Fruit fly (Drosophila melanogaster): ENCODE measurements around the gene CG43446.

CG43446 gene

DNA sequence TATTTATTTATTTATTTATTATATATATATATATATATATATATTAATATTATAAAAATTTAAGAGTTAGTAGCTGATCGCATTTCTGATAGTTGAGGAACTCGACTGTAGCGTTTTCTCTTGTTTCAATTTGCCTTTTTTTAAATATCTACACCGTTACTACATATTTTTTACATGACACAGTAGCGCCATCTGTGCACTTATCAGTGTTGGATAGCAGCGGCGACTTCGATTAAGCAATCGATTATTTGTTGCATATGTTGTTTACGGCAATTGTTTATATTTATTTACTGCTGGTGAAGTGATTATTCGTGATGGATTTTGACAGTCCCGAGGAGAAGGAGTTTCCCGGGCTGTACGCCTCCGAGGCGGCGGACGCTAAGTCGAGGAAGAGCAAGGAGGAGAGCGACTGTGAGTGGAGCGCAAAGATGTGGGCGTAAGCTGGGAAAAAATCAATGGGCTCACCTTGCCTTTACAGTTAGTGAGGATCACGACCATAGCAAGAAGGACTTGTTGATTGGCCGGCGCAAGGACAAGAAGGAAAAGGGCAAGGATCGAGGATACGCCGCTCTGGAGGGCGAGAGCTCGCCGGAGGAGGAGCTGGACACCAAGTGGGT, 29.8 kb upstream of the CG43446 start, which contains the start of gene Rlip (continued):
- TF ChIP-seq CG6163 (GFP tag; IDR thresholded peaks at IDR 0.05) (no peak; the same call in 1 of the 3 replicates), net (GFP tag; optimal IDR thresholded peaks at IDR 0.05) (no peak), cyc (GFP tag; optimal IDR thresholded peaks at IDR 0.05) (peak; percentile 65), CG8319 (GFP tag; optimal IDR thresholded peaks at IDR 0.05) (peak; percentile 17), fkh (GFP tag; optimal IDR thresholded peaks at IDR 0.05) (peak; percentile 76), Eip78C (GFP tag) (peak; percentile 47), CG6792 (GFP tag; optimal IDR thresholded peaks at IDR 0.05) (peak; percentile 14), CG31627 (GFP tag; optimal IDR thresholded peaks at IDR 0.05) (peak; percentile 45), salr (GFP tag; optimal IDR thresholded peaks at IDR 0.05) (no peak), vri (GFP tag; optimal IDR thresholded peaks at IDR 0.05) (peak; percentile 49), Ets21C (GFP tag; optimal IDR thresholded peaks at IDR 0.05) (no peak), Eip93F (GFP tag; optimal IDR thresholded peaks at IDR 0.05) (no peak), CG32006 (GFP tag; optimal IDR thresholded peaks at IDR 0.05) (no peak), fd59A (GFP tag; optimal IDR thresholded peaks at IDR 0.05) (no peak), Sox102F (GFP tag; optimal IDR thresholded peaks at IDR 0.05) (no peak), CG10631 (GFP tag; optimal IDR thresholded peaks at IDR 0.05) (peak; percentile 39), lz (GFP tag; optimal IDR thresholded peaks at IDR 0.05) (peak; percentile 53), CG1621 (tag; optimal IDR thresholded peaks at IDR 0.05) (no peak), Ets96B (tag; optimal IDR thresholded peaks at IDR 0.05) (peak; percentile 68), CG4318 (GFP tag; optimal IDR thresholded peaks at IDR 0.05) (no peak), CG3032 (tag; optimal IDR thresholded peaks at IDR 0.05) (peak; percentile 62), fd85E (GFP tag; optimal IDR thresholded peaks at IDR 0.05) (no peak), CG11762 (GFP tag; optimal IDR thresholded peaks at IDR 0.05; ENCODE audit: insufficient read depth) (peak; percentile 40), Lpt (GFP tag; optimal IDR thresholded peaks at IDR 0.05) (peak; percentile 47), esn (GFP tag; optimal IDR thresholded peaks at IDR 0.05) (peak; percentile 50), CG10669 (GFP tag; optimal IDR thresholded peaks at IDR 0.05) (peak; percentile 63), CG6854 (GFP tag; optimal IDR thresholded peaks at IDR 0.05) (no peak), CG6808 (GFP tag; optimal IDR thresholded peaks at IDR 0.05) (peak; percentile 12), acj6 (GFP tag; optimal IDR thresholded peaks at IDR 0.05) (no peak), CG8119 (GFP tag; IDR thresholded peaks at IDR 0.05) (no peak), spab (GFP tag; optimal IDR thresholded peaks at IDR 0.05) (no peak), Smox (GFP tag; optimal IDR thresholded peaks at IDR 0.05) (no peak), CG9139 (GFP tag; optimal IDR thresholded peaks at IDR 0.05) (no peak), CG11294 (GFP tag; IDR thresholded peaks at IDR 0.05) (no peak)

DNA sequence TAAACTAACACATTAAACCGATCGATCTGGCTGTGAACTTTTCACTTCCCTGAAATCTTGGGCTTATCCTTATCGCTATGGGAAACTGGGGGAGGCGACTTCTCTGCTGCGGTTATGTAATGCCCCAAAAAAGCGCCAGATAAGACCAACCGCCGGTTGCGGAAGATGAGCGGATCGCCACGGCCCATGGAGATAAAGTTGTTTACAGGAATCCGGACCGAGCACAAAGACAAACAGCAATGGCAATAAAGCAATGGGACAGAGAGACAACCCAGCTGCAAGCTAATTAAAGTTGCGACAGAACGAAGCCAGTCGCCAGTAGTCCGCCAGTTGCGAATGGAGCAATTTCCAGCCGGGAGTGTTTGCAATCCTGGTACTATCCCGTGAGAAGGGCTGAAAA, 27.9 kb upstream of the CG43446 start, which contains the start of gene CG5697:
Gene CG5697, plus strand, starts transcription at position 314 of the 400 bp plus-strand sequence.
- TF ChIP-seq Hr39 (GFP tag; optimal IDR thresholded peaks at IDR 0.05) (no peak), Eip78C (GFP tag) (peak; percentile 72), cyc (GFP tag; optimal IDR thresholded peaks at IDR 0.05) (no peak), Sox15 (GFP tag; optimal IDR thresholded peaks at IDR 0.05) (no peak), Smox (GFP tag; optimal IDR thresholded peaks at IDR 0.05) (no peak), CG6792 (GFP tag; optimal IDR thresholded peaks at IDR 0.05) (no peak), topi (GFP tag; optimal IDR thresholded peaks at IDR 0.05) (peak; percentile 13), CG3032 (tag; optimal IDR thresholded peaks at IDR 0.05) (no peak), CG6276 (GFP tag; optimal IDR thresholded peaks at IDR 0.05) (no peak), Eip93F (GFP tag; optimal IDR thresholded peaks at IDR 0.05) (no peak), CG32006 (GFP tag; optimal IDR thresholded peaks at IDR 0.05) (no peak), salr (GFP tag; optimal IDR thresholded peaks at IDR 0.05) (no peak), OdsH (GFP tag; optimal IDR thresholded peaks at IDR 0.05) (no peak), CG8632 (GFP tag; optimal IDR thresholded peaks at IDR 0.05) (no peak), Eip75B (GFP tag; optimal IDR thresholded peaks at IDR 0.05) (no peak), Sox14 (GFP tag; optimal IDR thresholded peaks at IDR 0.05) (no peak), CG4318 (GFP tag; optimal IDR thresholded peaks at IDR 0.05) (no peak), pdm3 (GFP tag; optimal IDR thresholded peaks at IDR 0.05) (no peak), Blimp-1 (GFP tag; optimal IDR thresholded peaks at IDR 0.05) (no peak), CG16779 (tag; optimal IDR thresholded peaks at IDR 0.05) (no peak), dsx (GFP tag; optimal IDR thresholded peaks at IDR 0.05; ENCODE audit: poor library complexity, severe bottlenecking) (no peak), fd85E (GFP tag; optimal IDR thresholded peaks at IDR 0.05) (no peak), CG8119 (GFP tag; IDR thresholded peaks at IDR 0.05) (no peak), dac (GFP tag; optimal IDR thresholded peaks at IDR 0.05) (no peak), CG11762 (GFP tag; optimal IDR thresholded peaks at IDR 0.05; ENCODE audit: insufficient read depth) (no peak), CG11902 (GFP tag; optimal IDR thresholded peaks at IDR 0.05) (no peak), spab (GFP tag; optimal IDR thresholded peaks at IDR 0.05) (no peak), CG10669 (GFP tag; optimal IDR thresholded peaks at IDR 0.05) (no peak), esn (GFP tag; optimal IDR thresholded peaks at IDR 0.05) (no peak), svp (GFP tag) (peak; percentile 96)
